Fruit fly (Drosophila melanogaster): ENCODE data around the gene ZnT86D.

dm6 chr3R:11209801-11210402 is 4.4 kb downstream of the ZnT86D start, which contains the start of the genes SdhC and Tctp:
- TF ChIP-seq psq (optimal IDR thresholded peaks at IDR 0.05): no peak
- TF ChIP-seq Sin3A (optimal IDR thresholded peaks at IDR 0.05): no peak
- no peak for TF ChIP-seq insv (optimal IDR thresholded peaks at IDR 0.05)
- TF ChIP-seq ttk (optimal IDR thresholded peaks at IDR 0.05): no peak
- no peak for TF ChIP-seq Myc (optimal IDR thresholded peaks at IDR 0.05)
- no peak for TF ChIP-seq h (optimal IDR thresholded peaks at IDR 0.05)

Data from Kc167 (cell line).